Fruit fly (Drosophila melanogaster) whole organism, embryonic: ENCODE results near the gene CG17930.

Source experiments
- CG7271 ChIP-seq: fragments of 200-800 bp; sonication (Bioruptor generic); optimal IDR thresholded peaks from 2 replicates; lab custom pipeline; 2018; ENCODE audit warnings: missing biosample characterization, mild to moderate bottlenecking, missing genetic modification characterization, moderate library complexity
- CG7987 ChIP-seq: fragments of 200-800 bp; sonication (Bioruptor generic); optimal IDR thresholded peaks from 2 replicates; lab custom pipeline; 2018; ENCODE audit warnings: missing biosample characterization, mild to moderate bottlenecking, missing genetic modification characterization, moderate library complexity
- repo ChIP-seq: fragments of 200-800 bp; sonication (Bioruptor generic); optimal IDR thresholded peaks from 2 replicates; lab custom pipeline; 2016; ENCODE audit warnings: missing biosample characterization, missing genetic modification characterization
- trem ChIP-seq: fragments of 200-800 bp; optimal IDR thresholded peaks from 3 replicates; lab custom pipeline; 2019; ENCODE audit warnings: missing biosample characterization, mild to moderate bottlenecking, missing genetic modification characterization, moderate library complexity
- trh ChIP-seq: fragments of 200-800 bp; sonication (Bioruptor generic); optimal IDR thresholded peaks from 2 replicates; lab custom pipeline; 2016; ENCODE audit warnings: missing biosample characterization, missing genetic modification characterization

- TF ChIP-seq CG7987 (GFP tag; lab: Kevin White, UChicago) (no peak), repo (no peak), trem (no peak), CG7271 (tag; lab: Kevin White, UChicago) (no peak), trh (GFP tag; lab: Kevin White, UChicago) (no peak)
Measured at dm6 chr3R:16348289-16348688, 20.6 kb downstream of the CG17930 start.
